Fruit fly (Drosophila melanogaster) whole organism, adult: ENCODE measurements around the gene CG14196.

ENCODE experiments used
- CG11617 ChIP-seq: fragments of 200-800 bp; sonication (Bioruptor generic); optimal IDR thresholded peaks from 2 replicates; lab custom pipeline; 2017; ENCODE audit warnings: mild to moderate bottlenecking, missing biosample characterization, missing genetic modification reagents, missing genetic modification characterization
- CG1620 ChIP-seq: fragments of 200-800 bp; sonication (Bioruptor generic); optimal IDR thresholded peaks from 2 replicates; lab custom pipeline; 2016; ENCODE audit warnings: missing biosample characterization, missing genetic modification characterization
- CG33017 ChIP-seq: fragments of 200-800 bp; sonication (Bioruptor generic); optimal IDR thresholded peaks from 2 replicates; lab custom pipeline; 2018; ENCODE audit warnings: missing biosample characterization, mild to moderate bottlenecking, missing genetic modification characterization, moderate library complexity
- Clk ChIP-seq: fragments of 200-800 bp; sonication (Bioruptor generic); optimal IDR thresholded peaks from 2 replicates; lab custom pipeline; 2017; ENCODE audit warnings: missing biosample characterization, missing genetic modification characterization

DNA sequence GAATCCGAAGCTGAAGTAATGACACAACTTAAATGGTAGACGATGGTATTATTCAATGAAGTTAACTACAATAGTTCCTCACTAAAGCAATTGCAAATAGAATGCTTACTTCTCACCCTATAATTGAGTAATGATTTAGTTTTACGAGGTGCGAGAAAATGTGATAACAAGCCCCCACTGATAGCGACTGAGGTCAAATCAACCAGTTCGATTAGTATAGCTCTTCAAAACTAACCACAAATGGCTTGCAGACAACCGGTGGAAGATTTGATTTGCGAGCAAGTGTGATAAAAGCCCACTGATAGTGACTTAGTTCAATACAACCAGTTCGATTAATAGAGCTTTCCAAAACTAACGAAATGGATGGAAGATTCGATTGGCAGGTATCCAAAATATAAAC is 2.3 kb downstream of the CG14196 start:
- TF ChIP-seq CG11617 (no peak), CG1620 (GFP tag; lab: Kevin White, UChicago) (no peak), CG33017 (tag; lab: Kevin White, UChicago) (no peak), Clk (GFP tag; lab: Kevin White, UChicago) (no peak)
